Fruit fly (Drosophila melanogaster) whole organism, pupa: Measurements from ENCODE around the gene CG9920.
A peak's percentile ranks its signal among the peaks of the same experiment; 100 is the strongest.

Source experiments
- CG10348 ChIP-seq: fragments of 200-800 bp; sonication (Bioruptor generic); IDR thresholded peaks from 2 replicates; pipeline ENCODE4 v1.3.6; 2022; ENCODE audit warnings: missing biosample characterization, missing genetic modification characterization
- CG12605 ChIP-seq: fragments of 200-800 bp; sonication (Bioruptor generic); IDR thresholded peaks from 2 replicates; pipeline ENCODE4 v1.3.6; 2022; ENCODE audit warnings: missing biosample characterization, missing genetic modification characterization
- CG13204 ChIP-seq: fragments of 200-800 bp; sonication (Bioruptor generic); optimal IDR thresholded peaks from 2 replicates; lab custom pipeline; 2018; ENCODE audit warnings: missing biosample characterization, mild to moderate bottlenecking, missing genetic modification characterization, moderate library complexity
- CG14655 ChIP-seq: fragments of 200-800 bp; sonication (Bioruptor generic); optimal IDR thresholded peaks from 3 replicates; lab custom pipeline; 2017; ENCODE audit warnings: mild to moderate bottlenecking, missing biosample characterization, missing genetic modification reagents, missing genetic modification characterization
- CG15710 ChIP-seq: fragments of 200-800 bp; sonication (Bioruptor generic); optimal IDR thresholded peaks from 2 replicates; lab custom pipeline; 2018; ENCODE audit warnings: missing biosample characterization, mild to moderate bottlenecking, missing genetic modification characterization, moderate library complexity
- CG17806 ChIP-seq: fragments of 200-800 bp; sonication (Bioruptor generic); optimal IDR thresholded peaks from 2 replicates; lab custom pipeline; 2018; ENCODE audit warnings: missing biosample characterization, mild to moderate bottlenecking, missing genetic modification characterization, moderate library complexity
- CG32121 ChIP-seq: fragments of 200-800 bp; sonication (Bioruptor generic); IDR thresholded peaks from 2 replicates; pipeline ENCODE4 v1.3.6; 2022; ENCODE audit warnings: missing biosample characterization, missing genetic modification characterization
- CG34367 ChIP-seq: fragments of 200-800 bp; sonication (Bioruptor generic); optimal IDR thresholded peaks from 2 replicates; lab custom pipeline; 2018; ENCODE audit warnings: missing biosample characterization, mild to moderate bottlenecking, missing genetic modification characterization
- CG4496 ChIP-seq: fragments of 200-800 bp; sonication (Bioruptor generic); IDR thresholded peaks from 3 replicates; pipeline ENCODE4 v1.3.6; 2022; ENCODE audit warnings: missing biosample characterization, missing genetic modification characterization
- CG8159 ChIP-seq: fragments of 200-800 bp; sonication (Bioruptor generic); optimal IDR thresholded peaks from 3 replicates; lab custom pipeline; 2018; ENCODE audit warnings: missing biosample characterization, mild to moderate bottlenecking, missing genetic modification characterization, moderate library complexity
- CG8301 ChIP-seq: fragments of 200-800 bp; sonication (Bioruptor generic); optimal IDR thresholded peaks from 2 replicates; lab custom pipeline; 2018; ENCODE audit warnings: missing biosample characterization, mild to moderate bottlenecking, missing genetic modification characterization
- CG9948 ChIP-seq: fragments of 200-800 bp; sonication (Bioruptor generic); optimal IDR thresholded peaks from 2 replicates; lab custom pipeline; 2018; ENCODE audit warnings: missing biosample characterization, mild to moderate bottlenecking, missing genetic modification characterization, moderate library complexity
- D1 ChIP-seq: fragments of 200-800 bp; sonication (Bioruptor generic); optimal IDR thresholded peaks from 2 replicates; lab custom pipeline; 2018; ENCODE audit warnings: missing biosample characterization, mild to moderate bottlenecking, missing genetic modification characterization, moderate library complexity
- EcR ChIP-seq: fragments of 200-800 bp; sonication (Bioruptor generic); optimal IDR thresholded peaks from 3 replicates; lab custom pipeline; 2019; ENCODE audit warnings: missing biosample characterization, missing genetic modification characterization, mild to moderate bottlenecking, moderate library complexity, missing genetic modification reagents
- Ets98B ChIP-seq: fragments of 200-800 bp; sonication (Bioruptor generic); IDR thresholded peaks from 2 replicates; pipeline ENCODE4 v1.3.6; 2022; ENCODE audit warnings: missing biosample characterization, missing genetic modification characterization
- Pif1A ChIP-seq: fragments of 200-800 bp; sonication (Bioruptor generic); optimal IDR thresholded peaks from 3 replicates; lab custom pipeline; 2016; ENCODE audit warnings: missing biosample characterization, missing genetic modification characterization
- Pif1B ChIP-seq: fragments of 200-800 bp; sonication (Bioruptor generic); optimal IDR thresholded peaks from 3 replicates; lab custom pipeline; 2016; ENCODE audit warnings: missing biosample characterization, missing genetic modification characterization
- Snoo ChIP-seq: fragments of 200-800 bp; sonication (Bioruptor generic); optimal IDR thresholded peaks from 3 replicates; lab custom pipeline; 2017; ENCODE audit warnings: missing biosample characterization, mild to moderate bottlenecking, missing genetic modification characterization, inconsistent platforms
- fd96Ca ChIP-seq: fragments of 200-800 bp; sonication (Bioruptor generic); IDR thresholded peaks from 3 replicates; pipeline ENCODE4 v1.3.6; 2022; ENCODE audit warnings: missing biosample characterization, missing genetic modification characterization
- gl ChIP-seq: fragments of 200-800 bp; sonication (Bioruptor generic); optimal IDR thresholded peaks from 2 replicates; lab custom pipeline; 2018; ENCODE audit warnings: missing biosample characterization, mild to moderate bottlenecking, missing genetic modification characterization
- rn ChIP-seq: fragments of 200-800 bp; sonication (Bioruptor generic); IDR thresholded peaks from 2 replicates; pipeline ENCODE4 v1.3.6; 2022; ENCODE audit warnings: missing biosample characterization, missing genetic modification characterization

Gene CG9920

DNA sequence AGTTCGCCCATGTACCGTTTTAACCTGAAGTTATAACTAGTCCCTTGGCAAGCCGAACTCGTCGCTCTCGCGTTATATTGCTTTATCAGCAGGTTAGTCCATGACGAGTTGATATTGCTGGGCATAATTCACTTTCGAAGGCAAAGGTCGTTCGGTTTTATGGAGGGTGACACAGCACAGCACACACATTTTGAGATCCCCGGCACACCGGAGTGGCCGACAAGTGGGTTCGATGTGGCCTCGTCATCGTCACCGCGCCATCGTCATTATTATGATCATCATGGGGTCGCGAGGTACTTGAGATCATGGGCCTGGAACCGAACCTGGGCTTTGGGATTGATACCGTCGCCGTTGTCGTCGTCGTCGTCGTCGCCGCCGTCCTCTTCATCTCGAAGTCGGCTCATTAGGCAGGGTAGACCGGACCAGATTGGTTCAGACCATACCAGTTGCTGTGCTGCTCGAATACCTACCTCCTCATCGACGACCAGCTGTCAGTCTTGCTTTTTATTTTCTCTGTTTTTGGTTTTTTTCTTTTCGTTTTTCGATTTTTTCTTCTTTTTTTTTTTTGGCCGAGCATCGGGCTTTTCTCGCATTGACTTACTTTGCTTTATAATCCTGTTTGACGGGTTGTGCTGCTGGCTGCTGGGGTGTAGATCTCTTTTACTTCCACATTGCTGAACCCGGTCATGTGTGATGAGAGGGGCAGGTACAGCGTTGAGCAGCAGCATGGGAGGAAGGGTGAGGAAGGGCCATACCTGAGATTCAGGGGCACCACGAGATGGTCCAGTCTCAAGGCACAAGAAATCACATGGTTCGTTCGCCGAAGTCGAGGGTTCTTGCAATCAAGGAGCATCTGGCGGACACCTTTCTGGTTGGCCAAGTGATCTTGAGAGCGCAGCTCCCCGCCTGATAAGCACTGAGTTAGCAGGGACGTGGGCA is 36.6 kb downstream of the CG9920 start:
- TF ChIP-seq CG12605 (peak; percentile 99), CG13204 (GFP tag; lab: Kevin White, UChicago) (peak; percentile 99), CG8301 (tag; lab: Kevin White, UChicago) (peak; percentile 67), Ets98B (GFP tag; lab: Robert Waterston, UW) (peak; percentile 94), gl (tag; lab: Kevin White, UChicago) (peak; percentile 99), rn (peak; percentile 77), Pif1A (GFP tag; lab: Kevin White, UChicago) (peak; percentile 97), CG14655 (GFP tag; lab: Kevin White, UChicago) (peak; percentile 67), EcR (GFP tag; lab: Kevin White, UChicago) (peak; percentile 87), D1 (tag; lab: Kevin White, UChicago) (peak; percentile 55), CG34367 (tag; lab: Kevin White, UChicago) (peak; percentile 94), fd96Ca (GFP tag; lab: Robert Waterston, UW) (no peak; the same call in 2 of the 3 replicates), CG17806 (tag; lab: Kevin White, UChicago) (peak; percentile 86), Snoo (tag; lab: Kevin White, UChicago) (peak; percentile 87), CG8159 (peak; percentile 84), CG10348 (GFP tag; lab: Robert Waterston, UW) (no peak), CG15710 (tag; lab: Kevin White, UChicago) (peak; percentile 87), CG32121 (GFP tag; lab: Robert Waterston, UW) (peak; percentile 88), CG4496 (GFP tag; lab: Robert Waterston, UW) (peak; percentile 96), CG9948 (tag; lab: Kevin White, UChicago) (peak; percentile 84), Pif1B (GFP tag; lab: Kevin White, UChicago) (peak; percentile 94)

DNA sequence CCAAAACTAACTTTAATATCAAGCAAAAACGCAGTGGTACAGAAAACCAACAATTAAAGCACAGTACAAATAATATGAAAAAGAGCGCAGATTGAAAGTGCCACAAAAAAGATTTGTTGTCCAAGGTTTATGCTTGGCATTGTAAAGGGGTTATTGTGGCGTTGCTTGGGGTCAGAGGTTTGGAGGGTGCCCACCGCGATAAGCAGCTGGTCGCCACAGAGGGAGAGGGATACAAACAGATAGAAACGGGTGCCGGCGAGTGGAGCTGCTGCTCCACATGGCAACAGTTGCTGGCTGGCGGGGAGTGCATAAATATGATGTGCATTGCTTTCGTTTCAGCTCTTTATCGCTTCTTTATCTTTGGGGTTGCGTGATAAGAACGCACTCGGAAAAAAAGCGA is 37.5 kb downstream of the CG9920 start:
- no peak for TF ChIP-seq CG15710 (tag; lab: Kevin White, UChicago)
- TF ChIP-seq D1 (tag; lab: Kevin White, UChicago) = no peak
- no peak for TF ChIP-seq CG13204 (GFP tag; lab: Kevin White, UChicago)
- TF ChIP-seq fd96Ca (GFP tag; lab: Robert Waterston, UW) = no peak

DNA sequence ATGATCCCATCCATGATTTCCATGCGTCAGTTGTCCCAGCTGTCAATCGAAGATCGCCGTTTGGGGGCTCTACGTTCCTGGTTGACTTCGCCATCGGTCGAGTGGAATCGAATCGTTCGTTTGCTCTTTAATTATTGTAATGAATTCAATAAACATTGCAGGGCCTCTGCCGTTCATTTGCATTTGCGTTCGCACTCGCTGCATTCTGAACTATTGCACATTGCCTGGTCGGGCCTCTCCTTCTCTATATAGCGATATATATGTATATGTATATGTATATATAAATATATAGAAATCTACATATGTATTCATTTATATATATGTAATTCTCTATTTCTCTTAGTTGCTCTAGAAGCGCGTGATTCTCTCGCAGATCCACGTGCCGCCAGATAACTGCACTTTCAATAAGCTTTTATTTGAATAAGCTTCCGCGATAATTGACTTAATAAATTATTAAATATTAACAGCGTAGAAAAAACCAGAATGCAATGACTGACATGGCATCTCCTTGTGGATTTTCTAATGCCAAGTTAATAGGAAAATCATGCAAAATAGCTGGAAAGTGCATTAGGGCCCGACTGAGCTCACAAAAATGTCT is 38.1 kb downstream of the CG9920 start:
- TF ChIP-seq CG14655 (GFP tag; lab: Kevin White, UChicago) (no peak), CG32121 (GFP tag; lab: Robert Waterston, UW) (no peak), gl (tag; lab: Kevin White, UChicago) (no peak), Snoo (tag; lab: Kevin White, UChicago) (no peak), Pif1A (GFP tag; lab: Kevin White, UChicago) (no peak), CG17806 (tag; lab: Kevin White, UChicago) (no peak), D1 (tag; lab: Kevin White, UChicago) (no peak), CG12605 (no peak), CG13204 (GFP tag; lab: Kevin White, UChicago) (no peak), Ets98B (GFP tag; lab: Robert Waterston, UW) (no peak), CG8159 (no peak), CG8301 (tag; lab: Kevin White, UChicago) (no peak), rn (no peak)

DNA sequence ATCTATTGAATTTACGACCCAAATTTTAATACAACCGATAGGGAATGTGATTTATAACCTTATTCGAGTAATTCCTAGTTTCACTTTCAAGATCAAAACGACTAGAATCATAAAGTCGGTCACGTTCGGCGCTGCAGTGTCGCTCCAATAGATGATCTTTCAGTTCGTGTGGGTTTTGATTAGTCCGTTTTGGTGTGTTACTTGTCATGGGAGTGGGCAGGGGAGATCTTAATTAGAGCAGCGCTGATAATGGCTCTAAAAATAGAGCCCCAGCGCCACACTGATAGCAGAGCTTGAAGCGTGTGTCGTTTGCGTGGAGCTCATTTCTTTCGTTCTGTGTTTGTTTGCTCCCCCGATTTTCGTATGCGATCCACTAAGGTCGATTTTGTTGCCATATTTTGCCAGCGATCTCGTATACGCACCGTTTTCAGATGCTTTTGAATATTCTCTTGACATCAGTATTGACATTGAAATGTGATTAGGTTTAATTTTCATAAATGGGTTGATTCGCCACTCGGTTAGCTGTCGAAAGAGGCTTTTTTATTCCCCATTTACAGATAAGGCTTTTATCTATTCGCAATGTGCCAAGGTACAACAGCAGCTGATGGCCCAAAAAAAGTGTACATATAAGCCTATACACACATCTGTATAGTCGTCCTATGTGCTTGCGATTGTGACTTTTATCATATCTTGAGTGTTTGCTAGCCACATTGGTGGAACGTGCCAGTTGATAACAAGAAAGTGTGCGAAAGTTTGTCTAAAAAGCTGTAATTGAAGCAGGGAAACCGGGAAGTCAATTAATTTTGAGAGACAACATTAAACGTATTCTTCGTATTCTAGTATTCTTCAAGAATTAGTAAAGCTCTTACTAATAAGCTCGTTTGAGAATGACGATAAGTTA is 39.1 kb downstream of the CG9920 start:
- TF ChIP-seq Ets98B (GFP tag; lab: Robert Waterston, UW) (no peak), CG34367 (tag; lab: Kevin White, UChicago) (no peak), CG4496 (GFP tag; lab: Robert Waterston, UW) (no peak), CG8301 (tag; lab: Kevin White, UChicago) (no peak), CG9948 (tag; lab: Kevin White, UChicago) (no peak), gl (tag; lab: Kevin White, UChicago) (no peak), CG15710 (tag; lab: Kevin White, UChicago) (no peak), CG10348 (GFP tag; lab: Robert Waterston, UW) (no peak), Pif1B (GFP tag; lab: Kevin White, UChicago) (no peak), Pif1A (GFP tag; lab: Kevin White, UChicago) (no peak), rn (no peak), CG8159 (no peak), CG14655 (GFP tag; lab: Kevin White, UChicago) (no peak), Snoo (tag; lab: Kevin White, UChicago) (no peak)
- TF ChIP-seq, all 21 proteins: peak for 0
